Fruit fly (Drosophila melanogaster) whole organism, prepupa: ENCODE measurements around the gene ssh.

Experiments
- CG16779 ChIP-seq: fragments of 200-800 bp; sonication (Bioruptor generic); optimal IDR thresholded peaks from 3 replicates; lab custom pipeline; 2017; ENCODE audit warnings: missing biosample characterization, mild to moderate bottlenecking, missing genetic modification characterization
- CG6854 ChIP-seq: fragments of 200-800 bp; sonication (Bioruptor generic); optimal IDR thresholded peaks from 2 replicates; lab custom pipeline; 2017; ENCODE audit warnings: missing biosample characterization, mild to moderate bottlenecking, missing genetic modification characterization
- Gug ChIP-seq: fragments of 200-800 bp; sonication (Bioruptor generic); IDR thresholded peaks from 2 replicates; pipeline ENCODE4 v1.3.6; 2022; ENCODE audit warnings: missing biosample characterization, missing genetic modification characterization
- Hr39 ChIP-seq: fragments of 200-800 bp; sonication (Bioruptor generic); optimal IDR thresholded peaks from 2 replicates; lab custom pipeline; 2016; ENCODE audit warnings: missing biosample characterization, missing genetic modification characterization
- Hr4 ChIP-seq: fragments of 200-800 bp; sonication (Bioruptor generic); optimal IDR thresholded peaks from 3 replicates; lab custom pipeline; 2016; ENCODE audit warnings: missing biosample characterization, missing genetic modification characterization
- OdsH ChIP-seq: fragments of 200-800 bp; sonication (Bioruptor generic); optimal IDR thresholded peaks from 3 replicates; lab custom pipeline; 2016; ENCODE audit warnings: missing biosample characterization, missing genetic modification characterization
- cyc ChIP-seq: fragments of 200-800 bp; sonication (Bioruptor generic); optimal IDR thresholded peaks from 3 replicates; lab custom pipeline; 2016; ENCODE audit warnings: missing biosample characterization, missing genetic modification characterization
- esn ChIP-seq: fragments of 200-800 bp; sonication (Bioruptor generic); optimal IDR thresholded peaks from 2 replicates; lab custom pipeline; 2016; ENCODE audit warnings: missing biosample characterization, mild to moderate bottlenecking, missing genetic modification characterization, moderate library complexity
- fd59A ChIP-seq: fragments of 200-800 bp; sonication (Bioruptor generic); optimal IDR thresholded peaks from 2 replicates; lab custom pipeline; 2017; ENCODE audit warnings: missing biosample characterization, mild to moderate bottlenecking, missing genetic modification characterization, missing genetic modification reagents
- pdm3 ChIP-seq: fragments of 200-800 bp; sonication (Bioruptor generic); optimal IDR thresholded peaks from 3 replicates; lab custom pipeline; 2016; ENCODE audit warnings: missing biosample characterization, missing genetic modification characterization
- svp ChIP-seq: fragments of 200-800 bp; sonication (Bioruptor generic); peaks from one replicate; lab custom pipeline; 2016; ENCODE audit warnings: missing biosample characterization, missing genetic modification characterization

dm6 chr3R:24935758-24936157 is 9.0 kb downstream of the ssh start:
- TF ChIP-seq pdm3 (GFP tag; lab: Kevin White, UChicago) (no peak), Hr4 (GFP tag; lab: Kevin White, UChicago) (no peak), esn (GFP tag; lab: Kevin White, UChicago) (no peak), CG16779 (tag; lab: Kevin White, UChicago) (no peak), cyc (no peak), Gug (GFP tag; lab: Robert Waterston, UW) (no peak), svp (GFP tag; lab: Kevin White, UChicago) (no peak), CG6854 (GFP tag; lab: Kevin White, UChicago) (no peak), fd59A (GFP tag; lab: Kevin White, UChicago) (no peak), Hr39 (no peak), OdsH (GFP tag; lab: Kevin White, UChicago) (no peak)
